Worm (Caenorhabditis elegans) whole organism, L3 larva: Measurements from ENCODE around the gene C56E6.2.

Source experiments
- R02D3.7 ChIP-seq: fragments of 150-350 bp; optimal IDR thresholded peaks from 2 replicates; lab custom pipeline; 2014; ENCODE audit warnings: missing biosample characterization, missing genetic modification characterization
- aly-2 ChIP-seq: fragments of 150-350 bp; optimal IDR thresholded peaks from 2 replicates; lab custom pipeline; 2014; ENCODE audit warnings: missing biosample characterization, missing genetic modification characterization
- ama-1 ChIP-seq: fragments of 150-350 bp; optimal IDR thresholded peaks from 2 replicates; lab custom pipeline; 2018
- ceh-16 ChIP-seq: sonication (generic microtip); optimal IDR thresholded peaks from 2 replicates; lab custom pipeline; 2017; ENCODE audit warnings: missing biosample characterization, missing genetic modification characterization
- ceh-28 ChIP-seq: fragments of 150-350 bp; optimal IDR thresholded peaks from 2 replicates; lab custom pipeline; 2014; ENCODE audit warnings: missing biosample characterization, missing genetic modification reagents, missing genetic modification characterization
- ceh-9 ChIP-seq: sonication (generic microtip); optimal IDR thresholded peaks from 2 replicates; lab custom pipeline; 2018; ENCODE audit warnings: missing biosample characterization, missing genetic modification characterization
- daf-12 ChIP-seq: fragments of 150-350 bp; optimal IDR thresholded peaks from 2 replicates; lab custom pipeline; 2014; ENCODE audit warnings: missing biosample characterization, missing genetic modification reagents, missing genetic modification characterization
- egl-27 ChIP-seq: sonication (generic microtip); optimal IDR thresholded peaks from 4 replicates; lab custom pipeline; 2017; ENCODE audit warnings: missing biosample characterization, missing genetic modification reagents, missing genetic modification characterization
- egl-5 ChIP-seq: fragments of 150-350 bp; optimal IDR thresholded peaks from 2 replicates; lab custom pipeline; 2017; ENCODE audit warnings: missing biosample characterization, missing genetic modification reagents, missing genetic modification characterization, inconsistent platforms
- elt-1 ChIP-seq: fragments of 150-350 bp; optimal IDR thresholded peaks from 2 replicates; lab custom pipeline; 2014; ENCODE audit warnings: missing biosample characterization, missing genetic modification characterization
- elt-2 ChIP-seq: sonication (generic microtip); optimal IDR thresholded peaks from 2 replicates; lab custom pipeline; 2016; ENCODE audit warnings: missing genetic modification reagents, mild to moderate bottlenecking, missing genetic modification characterization, missing compliant biosample characterization
- elt-3 ChIP-seq, 3 experiments: fragments of 150-350 bp in 1 of 3; sonication (generic microtip) in 2 of 3; optimal IDR thresholded peaks; 2 replicates in 2 of 3; 4 replicates in 1 of 3; lab custom pipeline; 2014 to 2017; ENCODE audit warnings: missing biosample characterization in 3 of 3, missing genetic modification characterization in 3 of 3
- eor-1 ChIP-seq, 2 experiments: fragments of 150-350 bp; optimal IDR thresholded peaks; 2 replicates each; lab custom pipeline; 2014 to 2018; ENCODE audit warnings: missing biosample characterization in 2 of 2, missing genetic modification characterization in 2 of 2
- fkh-10 ChIP-seq: sonication (generic microtip); optimal IDR thresholded peaks from 2 replicates; lab custom pipeline; 2017; ENCODE audit warnings: missing biosample characterization, missing genetic modification reagents, missing genetic modification characterization
- fkh-2 ChIP-seq: fragments of 150-350 bp; optimal IDR thresholded peaks from 2 replicates; lab custom pipeline; 2014; ENCODE audit warnings: missing biosample characterization, missing genetic modification reagents, missing genetic modification characterization
- fos-1 ChIP-seq: fragments of 150-350 bp; optimal IDR thresholded peaks from 2 replicates; lab custom pipeline; 2014; ENCODE audit warnings: missing biosample characterization, missing genetic modification characterization
- hmg-11 ChIP-seq: sonication (generic microtip); optimal IDR thresholded peaks from 2 replicates; lab custom pipeline; 2016; ENCODE audit warnings: missing genetic modification characterization, missing compliant biosample characterization
- jun-1 ChIP-seq: fragments of 150-350 bp; optimal IDR thresholded peaks from 2 replicates; lab custom pipeline; 2014; ENCODE audit warnings: missing biosample characterization, missing genetic modification reagents, missing genetic modification characterization
- lin-15B ChIP-seq: fragments of 150-350 bp; optimal IDR thresholded peaks from 2 replicates; lab custom pipeline; 2014; ENCODE audit warnings: missing biosample characterization, missing genetic modification characterization
- lin-39 ChIP-seq: fragments of 150-350 bp; optimal IDR thresholded peaks from 2 replicates; lab custom pipeline; 2018; ENCODE audit warnings: missing biosample characterization, missing genetic modification reagents, missing genetic modification characterization
- lsy-12 ChIP-seq: sonication (generic microtip); optimal IDR thresholded peaks from 2 replicates; lab custom pipeline; 2016; ENCODE audit warnings: mild to moderate bottlenecking, missing genetic modification characterization, missing compliant biosample characterization
- mdl-1 ChIP-seq: fragments of 150-350 bp; optimal IDR thresholded peaks from 2 replicates; lab custom pipeline; 2014; ENCODE audit warnings: missing biosample characterization, missing genetic modification characterization
- nfya-1 ChIP-seq: sonication (generic microtip); optimal IDR thresholded peaks from 2 replicates; lab custom pipeline; 2017; ENCODE audit warnings: missing genetic modification characterization, mild to moderate bottlenecking, missing compliant biosample characterization, antibody characterized with exemption, moderate library complexity; ENCODE audit not compliant: insufficient read depth
- nhr-11 ChIP-seq: fragments of 150-350 bp; optimal IDR thresholded peaks from 2 replicates; lab custom pipeline; 2014; ENCODE audit warnings: missing biosample characterization, missing genetic modification characterization
- nhr-12 ChIP-seq: fragments of 150-350 bp; optimal IDR thresholded peaks from 2 replicates; lab custom pipeline; 2014; ENCODE audit warnings: missing biosample characterization, missing genetic modification characterization
- nhr-23 ChIP-seq: fragments of 150-350 bp; optimal IDR thresholded peaks from 2 replicates; lab custom pipeline; 2014; ENCODE audit warnings: missing biosample characterization, missing genetic modification reagents, missing genetic modification characterization
- nhr-237 ChIP-seq: fragments of 150-350 bp; optimal IDR thresholded peaks from 2 replicates; lab custom pipeline; 2014; ENCODE audit warnings: missing biosample characterization, missing genetic modification characterization
- nhr-25 ChIP-seq: sonication (generic microtip); optimal IDR thresholded peaks from 2 replicates; lab custom pipeline; 2017; ENCODE audit warnings: missing biosample characterization, missing genetic modification characterization
- nhr-28 ChIP-seq: fragments of 150-350 bp; optimal IDR thresholded peaks from 2 replicates; lab custom pipeline; 2014; ENCODE audit warnings: missing biosample characterization, missing genetic modification characterization
- nhr-43 ChIP-seq: sonication (generic microtip); optimal IDR thresholded peaks from 2 replicates; lab custom pipeline; 2016; ENCODE audit warnings: mild to moderate bottlenecking, missing genetic modification characterization, missing compliant biosample characterization; ENCODE audit not compliant: poor library complexity, severe bottlenecking
- nhr-67 ChIP-seq: fragments of 150-350 bp; optimal IDR thresholded peaks from 2 replicates; lab custom pipeline; 2014; ENCODE audit warnings: missing biosample characterization, missing genetic modification characterization
- nhr-76 ChIP-seq: fragments of 150-350 bp; sonication (generic microtip); optimal IDR thresholded peaks from 5 replicates; lab custom pipeline; 2014; ENCODE audit warnings: missing biosample characterization, missing genetic modification characterization
- pha-4 ChIP-seq: fragments of 150-350 bp; optimal IDR thresholded peaks from 2 replicates; lab custom pipeline; 2014; ENCODE audit warnings: missing biosample characterization, missing genetic modification reagents, missing genetic modification characterization
- pqm-1 ChIP-seq: fragments of 150-350 bp; optimal IDR thresholded peaks from 2 replicates; lab custom pipeline; 2017; ENCODE audit warnings: missing biosample characterization, missing genetic modification characterization, inconsistent platforms
- sea-2 ChIP-seq: fragments of 150-350 bp; sonication (generic microtip); optimal IDR thresholded peaks from 4 replicates; lab custom pipeline; 2014; ENCODE audit warnings: missing biosample characterization, missing genetic modification reagents, missing genetic modification characterization
- skn-1 ChIP-seq: fragments of 150-350 bp; optimal IDR thresholded peaks from 2 replicates; lab custom pipeline; 2014; ENCODE audit warnings: missing biosample characterization, missing genetic modification characterization
- snpc-4 ChIP-seq: fragments of 150-350 bp; optimal IDR thresholded peaks from 2 replicates; lab custom pipeline; 2014; ENCODE audit warnings: missing biosample characterization, missing genetic modification characterization
- tbx-2 ChIP-seq: sonication (generic microtip); optimal IDR thresholded peaks from 2 replicates; lab custom pipeline; 2016; ENCODE audit warnings: mild to moderate bottlenecking, missing genetic modification characterization, missing compliant biosample characterization
- unc-39 ChIP-seq: sonication (generic microtip); optimal IDR thresholded peaks from 4 replicates; lab custom pipeline; 2017; ENCODE audit warnings: missing biosample characterization, missing genetic modification characterization
- unc-62 ChIP-seq: fragments of 150-350 bp; sonication (generic microtip); optimal IDR thresholded peaks from 4 replicates; lab custom pipeline; 2014; ENCODE audit warnings: missing biosample characterization, missing genetic modification reagents, missing genetic modification characterization
- zag-1 ChIP-seq: fragments of 150-350 bp; optimal IDR thresholded peaks from 2 replicates; lab custom pipeline; 2014; ENCODE audit warnings: missing biosample characterization, missing genetic modification characterization
- ztf-11 ChIP-seq: fragments of 150-350 bp; optimal IDR thresholded peaks from 2 replicates; lab custom pipeline; 2014; ENCODE audit warnings: missing biosample characterization, missing genetic modification characterization
- ztf-4 ChIP-seq: fragments of 150-350 bp; optimal IDR thresholded peaks from 2 replicates; lab custom pipeline; 2014; ENCODE audit warnings: missing biosample characterization, missing genetic modification characterization

Gene C56E6.2

ce11 chrII:6486344-6486743 lies 38.4 kb upstream of the C56E6.2 start:
- TF ChIP-seq hmg-11 (tag; lab: Kevin White, UChicago): no peak
- TF ChIP-seq elt-3 (tag; optimal IDR thresholded peaks at IDR 0.05; lab: Kevin White, UChicago): no peak
- TF ChIP-seq R02D3.7 (tag; lab: Kevin White, UChicago): no peak
- no peak for TF ChIP-seq unc-39 (tag; lab: Kevin White, UChicago)
- TF ChIP-seq nhr-12 (tag; lab: Kevin White, UChicago): no peak
- peak; percentile 64 for TF ChIP-seq pqm-1
- TF ChIP-seq nfya-1: peak; percentile 17
- no peak for TF ChIP-seq jun-1
- TF ChIP-seq ztf-11 (tag; lab: Kevin White, UChicago): no peak
- peak; percentile 57 for TF ChIP-seq elt-2
- TF ChIP-seq nhr-237: no peak
- no peak for TF ChIP-seq nhr-67 (tag; lab: Kevin White, UChicago)
- TF ChIP-seq egl-5 (tag; lab: Kevin White, UChicago): no peak
- no peak for TF ChIP-seq daf-12 (tag; lab: Kevin White, UChicago)
- no peak for TF ChIP-seq sea-2
- TF ChIP-seq lin-15B (tag; lab: Kevin White, UChicago): no peak
- no peak for TF ChIP-seq nhr-43
- TF ChIP-seq ceh-16: no peak
- TF ChIP-seq egl-27 (tag; lab: Kevin White, UChicago): no peak
- no peak for TF ChIP-seq unc-62 (GFP tag; lab: Kevin White, UChicago)
- no peak for TF ChIP-seq mdl-1 (tag; lab: Kevin White, UChicago)
- no peak for TF ChIP-seq tbx-2 (tag; lab: Kevin White, UChicago)
- TF ChIP-seq fkh-10: no peak

ce11 chrII:6489711-6490184 lies 35.0 kb upstream of the C56E6.2 start, which contains the start of the genes snr-3 and rsp-5:
snr-3 (minus strand) TSS chrII:6489761.
rsp-5 (plus strand) TSS chrII:6490165.
- TF ChIP-seq pqm-1 (peak; percentile 34), elt-2 (peak; percentile 47), snpc-4 (peak; percentile 63), nhr-11 (no peak), lin-15B (tag; lab: Kevin White, UChicago) (peak; percentile 78), egl-5 (tag; lab: Kevin White, UChicago) (peak; percentile 92), nfya-1 (peak; percentile 95), nhr-43 (peak; percentile 39), R02D3.7 (tag; lab: Kevin White, UChicago) (peak; percentile 51), lsy-12 (tag; lab: Kevin White, UChicago) (peak; percentile 9), ceh-9 (tag; lab: Kevin White, UChicago) (no peak), pha-4 (tag; lab: Kevin White, UChicago) (peak; percentile 81), aly-2 (tag; lab: Kevin White, UChicago) (no peak), ztf-11 (tag; lab: Kevin White, UChicago) (no peak), eor-1 (tag; optimal IDR thresholded peaks at IDR 0.05; lab: Kevin White, UChicago) (no peak), nhr-25 (tag; lab: Kevin White, UChicago) (peak; percentile 85), zag-1 (tag; lab: Kevin White, UChicago) (no peak), ceh-28 (tag; lab: Kevin White, UChicago) (peak; percentile 22), unc-62 (GFP tag; lab: Kevin White, UChicago) (no peak), sea-2 (no peak), ztf-4 (no peak), nhr-23 (tag; lab: Kevin White, UChicago) (peak; percentile 80), fkh-2 (tag; lab: Kevin White, UChicago) (no peak), lin-39 (tag; lab: Kevin White, UChicago) (peak; percentile 61)

- TF ChIP-seq elt-1 (tag; lab: Kevin White, UChicago): no peak
- TF ChIP-seq pqm-1: no peak
- no peak for TF ChIP-seq zag-1 (tag; lab: Kevin White, UChicago)
- TF ChIP-seq unc-62 (GFP tag; lab: Kevin White, UChicago): no peak
- no peak for TF ChIP-seq ama-1 (lab: Kevin White, UChicago)
- no peak for TF ChIP-seq nhr-28 (tag; lab: Kevin White, UChicago)
- no peak for TF ChIP-seq ceh-9 (tag; lab: Kevin White, UChicago)
- TF ChIP-seq nhr-76 (tag; lab: Kevin White, UChicago): no peak
- TF ChIP-seq fos-1 (tag; lab: Kevin White, UChicago): no peak
- TF ChIP-seq skn-1: no peak
These were observed 33.5 kb upstream of the C56E6.2 start for ce11 chrII:6491187-6491586.
